Fruit fly (Drosophila melanogaster) whole organism, prepupa: Measurements from ENCODE around the gene CG11828.

Source experiments
- Blimp-1 ChIP-seq: fragments of 200-800 bp; sonication (Bioruptor generic); optimal IDR thresholded peaks from 3 replicates; lab custom pipeline; 2017; ENCODE audit warnings: missing biosample characterization, missing genetic modification characterization, mild to moderate bottlenecking, moderate library complexity, missing genetic modification reagents
- CG10631 ChIP-seq: fragments of 200-800 bp; sonication (Bioruptor generic); optimal IDR thresholded peaks from 2 replicates; lab custom pipeline; 2016; ENCODE audit warnings: missing biosample characterization, missing genetic modification characterization
- CG10669 ChIP-seq: fragments of 200-800 bp; sonication (Bioruptor generic); optimal IDR thresholded peaks from 3 replicates; lab custom pipeline; 2018; ENCODE audit warnings: missing biosample characterization, mild to moderate bottlenecking, missing genetic modification characterization, moderate library complexity
- CG11294 ChIP-seq: fragments of 200-800 bp; sonication (Bioruptor generic); IDR thresholded peaks from 2 replicates; pipeline ENCODE4 v1.3.6; 2022; ENCODE audit warnings: missing biosample characterization, missing genetic modification characterization
- CG11762 ChIP-seq: fragments of 200-800 bp; sonication (Bioruptor generic); optimal IDR thresholded peaks from 3 replicates; lab custom pipeline; 2016; ENCODE audit warnings: missing biosample characterization, missing genetic modification characterization; ENCODE audit not compliant: insufficient read depth
- CG11902 ChIP-seq: fragments of 200-800 bp; sonication (Bioruptor generic); optimal IDR thresholded peaks from 3 replicates; lab custom pipeline; 2016; ENCODE audit warnings: missing biosample characterization, missing genetic modification characterization
- CG3032 ChIP-seq: fragments of 200-800 bp; optimal IDR thresholded peaks from 2 replicates; lab custom pipeline; 2019; ENCODE audit warnings: missing biosample characterization, mild to moderate bottlenecking, missing genetic modification characterization, moderate library complexity
- CG31627 ChIP-seq: fragments of 200-800 bp; sonication (Bioruptor generic); optimal IDR thresholded peaks from 3 replicates; lab custom pipeline; 2016; ENCODE audit warnings: missing biosample characterization, missing genetic modification characterization
- CG32006 ChIP-seq: fragments of 200-800 bp; sonication (Bioruptor generic); optimal IDR thresholded peaks from 3 replicates; lab custom pipeline; 2017; ENCODE audit warnings: missing biosample characterization, mild to moderate bottlenecking, missing genetic modification characterization
- CG3919 ChIP-seq: fragments of 200-800 bp; sonication (Bioruptor generic); optimal IDR thresholded peaks from 3 replicates; lab custom pipeline; 2016; ENCODE audit warnings: missing biosample characterization, missing genetic modification characterization
- CG4318 ChIP-seq: fragments of 200-800 bp; sonication (Bioruptor generic); optimal IDR thresholded peaks from 3 replicates; lab custom pipeline; 2017; ENCODE audit warnings: missing biosample characterization, mild to moderate bottlenecking, missing genetic modification characterization
- CG6276 ChIP-seq: fragments of 200-800 bp; sonication (Bioruptor generic); optimal IDR thresholded peaks from 2 replicates; lab custom pipeline; 2017; ENCODE audit warnings: missing biosample characterization, mild to moderate bottlenecking, missing genetic modification characterization
- CG6808 ChIP-seq: fragments of 200-800 bp; sonication (Bioruptor generic); optimal IDR thresholded peaks from 3 replicates; lab custom pipeline; 2017; ENCODE audit warnings: missing biosample characterization, missing genetic modification characterization, mild to moderate bottlenecking, moderate library complexity, missing genetic modification reagents
- CG7368 ChIP-seq: fragments of 200-800 bp; sonication (Bioruptor generic); optimal IDR thresholded peaks from 3 replicates; lab custom pipeline; 2016; ENCODE audit warnings: missing biosample characterization, missing genetic modification characterization
- CG8119 ChIP-seq: fragments of 200-800 bp; sonication (Bioruptor generic); IDR thresholded peaks from 3 replicates; pipeline ENCODE4 v1.3.6; 2022; ENCODE audit warnings: missing biosample characterization, missing genetic modification characterization
- CG8319 ChIP-seq: fragments of 200-800 bp; sonication (Bioruptor generic); optimal IDR thresholded peaks from 3 replicates; lab custom pipeline; 2016; ENCODE audit warnings: missing biosample characterization, missing genetic modification characterization
- Eip75B ChIP-seq: fragments of 200-800 bp; sonication (Bioruptor generic); optimal IDR thresholded peaks from 3 replicates; lab custom pipeline; 2016; ENCODE audit warnings: missing biosample characterization, missing genetic modification characterization
- Eip78C ChIP-seq: fragments of 200-800 bp; sonication (Bioruptor generic); peaks from one replicate; lab custom pipeline; 2016; ENCODE audit warnings: missing biosample characterization, missing genetic modification characterization
- Ets21C ChIP-seq: fragments of 200-800 bp; sonication (Bioruptor generic); optimal IDR thresholded peaks from 3 replicates; lab custom pipeline; 2016; ENCODE audit warnings: missing biosample characterization, missing genetic modification characterization
- Ets96B ChIP-seq: fragments of 200-800 bp; optimal IDR thresholded peaks from 2 replicates; lab custom pipeline; 2019; ENCODE audit warnings: missing biosample characterization, mild to moderate bottlenecking, missing genetic modification characterization, moderate library complexity
- Gug ChIP-seq: fragments of 200-800 bp; sonication (Bioruptor generic); IDR thresholded peaks from 2 replicates; pipeline ENCODE4 v1.3.6; 2022; ENCODE audit warnings: missing biosample characterization, missing genetic modification characterization
- Hr38 ChIP-seq: sonication (Bioruptor generic); optimal IDR thresholded peaks from 2 replicates; lab custom pipeline; 2016; ENCODE audit warnings: missing biosample characterization, missing genetic modification characterization
- Hr4 ChIP-seq: fragments of 200-800 bp; sonication (Bioruptor generic); optimal IDR thresholded peaks from 3 replicates; lab custom pipeline; 2016; ENCODE audit warnings: missing biosample characterization, missing genetic modification characterization
- Lpt ChIP-seq: fragments of 200-800 bp; sonication (Bioruptor generic); optimal IDR thresholded peaks from 3 replicates; lab custom pipeline; 2016; ENCODE audit warnings: missing biosample characterization, missing genetic modification characterization
- Met ChIP-seq: fragments of 200-800 bp; sonication (Bioruptor generic); optimal IDR thresholded peaks from 3 replicates; lab custom pipeline; 2016; ENCODE audit warnings: missing biosample characterization, missing genetic modification characterization
- OdsH ChIP-seq: fragments of 200-800 bp; sonication (Bioruptor generic); optimal IDR thresholded peaks from 3 replicates; lab custom pipeline; 2016; ENCODE audit warnings: missing biosample characterization, missing genetic modification characterization
- Smox ChIP-seq: fragments of 200-800 bp; sonication (Bioruptor generic); optimal IDR thresholded peaks from 3 replicates; lab custom pipeline; 2016; ENCODE audit warnings: missing biosample characterization, missing genetic modification characterization
- Sox14 ChIP-seq: fragments of 200-800 bp; sonication (Bioruptor generic); optimal IDR thresholded peaks from 3 replicates; lab custom pipeline; 2016; ENCODE audit warnings: missing biosample characterization, missing genetic modification characterization
- achi ChIP-seq: fragments of 200-800 bp; sonication (Bioruptor generic); optimal IDR thresholded peaks from 3 replicates; lab custom pipeline; 2016; ENCODE audit warnings: missing biosample characterization, missing genetic modification characterization
- acj6 ChIP-seq: fragments of 200-800 bp; sonication (Bioruptor generic); optimal IDR thresholded peaks from 3 replicates; lab custom pipeline; 2016; ENCODE audit warnings: missing biosample characterization, missing genetic modification characterization
- dsx ChIP-seq: fragments of 200-800 bp; optimal IDR thresholded peaks from 3 replicates; lab custom pipeline; 2019; ENCODE audit warnings: missing biosample characterization, mild to moderate bottlenecking, missing genetic modification characterization, moderate library complexity; ENCODE audit not compliant: poor library complexity, severe bottlenecking
- eg ChIP-seq: fragments of 200-800 bp; sonication (Bioruptor generic); IDR thresholded peaks from 3 replicates; pipeline ENCODE4 v1.3.6; 2022; ENCODE audit warnings: missing biosample characterization, missing genetic modification characterization
- esn ChIP-seq: fragments of 200-800 bp; sonication (Bioruptor generic); optimal IDR thresholded peaks from 2 replicates; lab custom pipeline; 2016; ENCODE audit warnings: missing biosample characterization, mild to moderate bottlenecking, missing genetic modification characterization, moderate library complexity
- fd59A ChIP-seq: fragments of 200-800 bp; sonication (Bioruptor generic); optimal IDR thresholded peaks from 2 replicates; lab custom pipeline; 2017; ENCODE audit warnings: missing biosample characterization, mild to moderate bottlenecking, missing genetic modification characterization, missing genetic modification reagents
- fd85E ChIP-seq: fragments of 200-800 bp; sonication (Bioruptor generic); optimal IDR thresholded peaks from 3 replicates; lab custom pipeline; 2016; ENCODE audit warnings: missing biosample characterization, missing genetic modification characterization
- fkh ChIP-seq: fragments of 200-800 bp; sonication (Bioruptor generic); optimal IDR thresholded peaks from 3 replicates; lab custom pipeline; 2017; ENCODE audit warnings: missing biosample characterization, mild to moderate bottlenecking, missing genetic modification characterization, moderate library complexity
- lz ChIP-seq: fragments of 200-800 bp; sonication (Bioruptor generic); optimal IDR thresholded peaks from 3 replicates; lab custom pipeline; 2016; ENCODE audit warnings: missing biosample characterization, missing genetic modification characterization
- net ChIP-seq: fragments of 200-800 bp; sonication (Bioruptor generic); optimal IDR thresholded peaks from 3 replicates; lab custom pipeline; 2016; ENCODE audit warnings: missing biosample characterization, missing genetic modification characterization
- pdm3 ChIP-seq: fragments of 200-800 bp; sonication (Bioruptor generic); optimal IDR thresholded peaks from 3 replicates; lab custom pipeline; 2016; ENCODE audit warnings: missing biosample characterization, missing genetic modification characterization
- spab ChIP-seq: fragments of 200-800 bp; sonication (Bioruptor generic); optimal IDR thresholded peaks from 2 replicates; lab custom pipeline; 2017; ENCODE audit warnings: missing biosample characterization, mild to moderate bottlenecking, missing genetic modification characterization, missing genetic modification reagents
- ss ChIP-seq, 2 experiments: fragments of 200-800 bp; sonication (Bioruptor generic); optimal IDR thresholded peaks; 2 replicates in 1 of 2; 3 replicates in 1 of 2; lab custom pipeline; 2017 to 2018; ENCODE audit warnings: mild to moderate bottlenecking in 2 of 2, missing biosample characterization in 2 of 2, missing genetic modification characterization in 2 of 2, moderate library complexity in 1 of 2
- svp ChIP-seq: fragments of 200-800 bp; sonication (Bioruptor generic); peaks from one replicate; lab custom pipeline; 2016; ENCODE audit warnings: missing biosample characterization, missing genetic modification characterization
- vri ChIP-seq: fragments of 200-800 bp; sonication (Bioruptor generic); optimal IDR thresholded peaks from 3 replicates; lab custom pipeline; 2016; ENCODE audit warnings: missing biosample characterization, mild to moderate bottlenecking, missing genetic modification characterization

CG11828 gene

dm6 chr3R:28888561-28889426 is 34.0 kb upstream of the CG11828 start (continued):
- TF ChIP-seq dsx (peak; percentile 21), lz (GFP tag; lab: Kevin White, UChicago) (peak; percentile 86), CG10669 (GFP tag; lab: Kevin White, UChicago) (peak; percentile 68), pdm3 (GFP tag; lab: Kevin White, UChicago) (peak; percentile 86), CG3919 (GFP tag; lab: Kevin White, UChicago) (peak; percentile 84), fkh (GFP tag; lab: Kevin White, UChicago) (peak; percentile 19), Lpt (GFP tag; lab: Kevin White, UChicago) (peak; percentile 55), Hr4 (GFP tag; lab: Kevin White, UChicago) (peak; percentile 86), CG4318 (no peak), Gug (GFP tag; lab: Robert Waterston, UW) (peak; percentile 68), CG31627 (GFP tag; lab: Kevin White, UChicago) (peak; percentile 87), vri (peak; percentile 69), Sox14 (GFP tag; lab: Kevin White, UChicago) (peak; percentile 87), OdsH (GFP tag; lab: Kevin White, UChicago) (peak; percentile 82), Ets21C (GFP tag; lab: Kevin White, UChicago) (peak; percentile 72), eg (GFP tag; lab: Robert Waterston, UW) (peak; percentile 71), svp (GFP tag; lab: Kevin White, UChicago) (peak; percentile 86)

dm6 chr3R:28889427-28889736 is 33.5 kb upstream of the CG11828 start:
- TF ChIP-seq Eip78C (GFP tag; lab: Kevin White, UChicago) (peak; percentile 52), CG11294 (GFP tag; lab: Robert Waterston, UW) (no peak), Gug (GFP tag; lab: Robert Waterston, UW) (no peak), eg (GFP tag; lab: Robert Waterston, UW) (peak; percentile 48; the same call in 1 of the 3 replicates), Hr38 (GFP tag; lab: Kevin White, UChicago) (no peak), CG4318 (no peak), dsx (no peak), ss (GFP tag; optimal IDR thresholded peaks at IDR 0.05; lab: Kevin White, UChicago) (peak in 1 of 2 experiments; percentile 54), CG3032 (tag; lab: Kevin White, UChicago) (no peak), svp (GFP tag; lab: Kevin White, UChicago) (peak; percentile 58), net (GFP tag; lab: Kevin White, UChicago) (peak; percentile 5), CG8119 (GFP tag; lab: Robert Waterston, UW) (no peak)

DNA sequence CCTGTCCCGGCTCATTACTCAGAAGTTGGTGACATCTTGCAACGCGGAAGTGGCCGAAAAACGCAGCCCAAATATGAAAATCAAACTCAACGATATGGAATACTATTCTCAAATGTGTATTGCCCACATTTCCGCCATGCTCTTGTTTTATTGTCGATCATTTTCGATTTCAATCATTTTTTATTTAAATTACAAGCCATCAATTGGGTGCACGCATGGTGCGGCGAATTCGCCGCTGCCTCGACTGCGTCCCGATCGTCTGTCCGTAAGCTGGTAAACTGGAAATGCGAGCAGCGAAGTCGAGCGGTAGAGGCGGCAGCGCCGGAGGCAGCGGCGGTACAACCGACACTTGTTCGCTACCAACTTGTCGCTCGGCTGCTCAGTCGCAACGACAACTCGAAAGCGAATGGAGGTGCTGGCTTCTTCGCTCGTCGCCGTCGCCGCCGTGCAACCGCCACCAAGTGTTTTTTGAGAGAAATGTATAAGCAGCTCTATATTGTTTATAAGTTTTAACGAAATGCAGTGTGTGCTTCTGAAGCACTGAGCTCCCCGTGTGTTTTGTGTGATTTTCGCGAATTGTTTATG is 31.2 kb upstream of the CG11828 start:
- TF ChIP-seq CG3919 (GFP tag; lab: Kevin White, UChicago) (peak; percentile 64), net (GFP tag; lab: Kevin White, UChicago) (no peak), eg (GFP tag; lab: Robert Waterston, UW) (peak; percentile 46; the same call in 1 of the 3 replicates), fd59A (GFP tag; lab: Kevin White, UChicago) (no peak), Smox (GFP tag; lab: Kevin White, UChicago) (no peak), dsx (no peak), Gug (GFP tag; lab: Robert Waterston, UW) (no peak), Sox14 (GFP tag; lab: Kevin White, UChicago) (peak; percentile 0), fkh (GFP tag; lab: Kevin White, UChicago) (no peak), Hr4 (GFP tag; lab: Kevin White, UChicago) (no peak), Blimp-1 (GFP tag; lab: Kevin White, UChicago) (no peak), fd85E (GFP tag; lab: Kevin White, UChicago) (no peak), CG10631 (no peak), CG7368 (no peak), CG4318 (no peak), spab (no peak), Ets96B (tag; lab: Kevin White, UChicago) (no peak), CG8319 (GFP tag; lab: Kevin White, UChicago) (no peak), achi (GFP tag; lab: Kevin White, UChicago) (no peak), CG6276 (GFP tag; lab: Kevin White, UChicago) (peak; percentile 21), Hr38 (GFP tag; lab: Kevin White, UChicago) (no peak), esn (GFP tag; lab: Kevin White, UChicago) (peak; percentile 26), Met (peak; percentile 8), acj6 (GFP tag; lab: Kevin White, UChicago) (no peak), Eip78C (GFP tag; lab: Kevin White, UChicago) (peak; percentile 56), CG3032 (tag; lab: Kevin White, UChicago) (no peak), Ets21C (GFP tag; lab: Kevin White, UChicago) (no peak), Eip75B (GFP tag; lab: Kevin White, UChicago) (no peak), CG11902 (GFP tag; lab: Kevin White, UChicago) (no peak), CG11762 (no peak), CG6808 (no peak), CG32006 (GFP tag; lab: Kevin White, UChicago) (no peak)
